Worm (Caenorhabditis elegans): ENCODE data around the gene srlf-23.

DNA sequence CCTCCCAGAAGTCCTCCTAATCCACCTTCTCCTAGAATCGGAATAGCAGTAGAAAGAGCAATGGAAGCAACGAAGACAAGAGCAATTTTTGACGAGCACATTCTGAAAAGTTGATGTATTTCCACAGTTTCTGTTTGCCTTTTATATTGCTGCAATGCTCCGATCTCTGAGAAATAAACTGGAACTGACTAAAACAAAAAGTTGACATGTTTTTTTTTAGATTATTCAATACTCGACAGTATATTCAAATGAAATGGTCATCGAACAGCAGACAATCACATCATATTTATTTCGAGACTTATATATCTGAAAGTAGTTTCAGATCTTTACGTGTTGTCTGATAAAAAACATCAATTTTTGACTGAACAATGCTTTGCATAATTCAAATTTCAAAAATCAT lies 2.9 kb downstream of the srlf-23 start, which contains the start of gene srlf-21:
- TF ChIP-seq scrt-1 (GFP tag; IDR thresholded peaks at IDR 0.05) (no peak), flt-1 (GFP tag; IDR thresholded peaks at IDR 0.05) (no peak)
